Fruit fly (Drosophila melanogaster) whole organism, embryonic: ENCODE measurements around the gene polo.

Experiments used
- BEAF-32 ChIP-seq: fragments of 200-800 bp; sonication (Bioruptor generic); optimal IDR thresholded peaks from 3 replicates; lab custom pipeline; 2017; ENCODE audit warnings: missing biosample characterization, missing genetic modification characterization, mild to moderate bottlenecking, moderate library complexity, missing genetic modification reagents
- CG10431 ChIP-seq: fragments of 200-800 bp; sonication (Bioruptor generic); optimal IDR thresholded peaks from 3 replicates; lab custom pipeline; 2018; ENCODE audit warnings: missing biosample characterization, mild to moderate bottlenecking, missing genetic modification characterization
- CG11723 ChIP-seq: fragments of 200-800 bp; sonication (Bioruptor generic); optimal IDR thresholded peaks from 2 replicates; lab custom pipeline; 2017; ENCODE audit warnings: missing biosample characterization, mild to moderate bottlenecking, missing genetic modification characterization
- CG1233 ChIP-seq: fragments of 200-800 bp; sonication (Bioruptor generic); optimal IDR thresholded peaks from 4 replicates; lab custom pipeline; 2018; ENCODE audit warnings: missing biosample characterization, mild to moderate bottlenecking, missing genetic modification characterization
- CG12659 ChIP-seq: fragments of 200-800 bp; sonication (Bioruptor generic); optimal IDR thresholded peaks from 3 replicates; lab custom pipeline; 2017; ENCODE audit warnings: mild to moderate bottlenecking, missing biosample characterization, missing genetic modification reagents, missing genetic modification characterization
- CG12769 ChIP-seq: fragments of 200-800 bp; sonication (Bioruptor generic); optimal IDR thresholded peaks from 2 replicates; lab custom pipeline; 2019; ENCODE audit warnings: missing biosample characterization, mild to moderate bottlenecking, missing genetic modification characterization, moderate library complexity
- CG13424 ChIP-seq: fragments of 200-800 bp; sonication (Bioruptor generic); optimal IDR thresholded peaks from 2 replicates; lab custom pipeline; 2019; ENCODE audit warnings: missing biosample characterization, mild to moderate bottlenecking, missing genetic modification characterization, moderate library complexity
- CG15696 ChIP-seq: fragments of 200-800 bp; sonication (Bioruptor generic); optimal IDR thresholded peaks from 2 replicates; lab custom pipeline; 2019; ENCODE audit warnings: missing biosample characterization, mild to moderate bottlenecking, missing genetic modification characterization, moderate library complexity
- CG16863 ChIP-seq: fragments of 200-800 bp; sonication (Bioruptor generic); optimal IDR thresholded peaks from 3 replicates; lab custom pipeline; 2016; ENCODE audit warnings: missing biosample characterization, missing genetic modification characterization
- CG1792 ChIP-seq: fragments of 200-800 bp; sonication (Bioruptor generic); optimal IDR thresholded peaks from 2 replicates; lab custom pipeline; 2016; ENCODE audit warnings: missing biosample characterization, missing genetic modification characterization
- CG2120 ChIP-seq: fragments of 200-800 bp; sonication (Bioruptor generic); optimal IDR thresholded peaks from 3 replicates; lab custom pipeline; 2016; ENCODE audit warnings: missing biosample characterization, missing genetic modification characterization
- CG2129 ChIP-seq: fragments of 200-800 bp; sonication (Bioruptor generic); IDR thresholded peaks from 2 replicates; pipeline ENCODE4 v1.3.6; 2022; ENCODE audit warnings: missing biosample characterization, missing genetic modification characterization; ENCODE audit not compliant: partially characterized antibody
- CG2889 ChIP-seq: fragments of 200-800 bp; sonication (Bioruptor generic); IDR thresholded peaks from 3 replicates; pipeline ENCODE4 v1.3.6; 2022; ENCODE audit warnings: missing biosample characterization, missing genetic modification characterization
- CG30431 ChIP-seq: fragments of 200-800 bp; sonication (Bioruptor generic); optimal IDR thresholded peaks from 2 replicates; lab custom pipeline; 2017; ENCODE audit warnings: missing biosample characterization, missing genetic modification characterization
- CG6175 ChIP-seq: fragments of 200-800 bp; sonication (Bioruptor generic); IDR thresholded peaks from 3 replicates; pipeline ENCODE4 v1.3.6; 2022; ENCODE audit warnings: missing biosample characterization, missing genetic modification characterization
- CG6654 ChIP-seq: fragments of 200-800 bp; sonication (Bioruptor generic); optimal IDR thresholded peaks from 2 replicates; lab custom pipeline; 2017; ENCODE audit warnings: missing biosample characterization, mild to moderate bottlenecking, missing genetic modification characterization
- CG6683 ChIP-seq: fragments of 200-800 bp; sonication (Bioruptor generic); optimal IDR thresholded peaks from 2 replicates; lab custom pipeline; 2017; ENCODE audit warnings: missing biosample characterization, mild to moderate bottlenecking, missing genetic modification characterization, missing genetic modification reagents
- CG6813 ChIP-seq: fragments of 200-800 bp; sonication (Bioruptor generic); optimal IDR thresholded peaks from 2 replicates; lab custom pipeline; 2017; ENCODE audit warnings: missing biosample characterization, missing genetic modification characterization, mild to moderate bottlenecking, moderate library complexity, missing genetic modification reagents
- CG8388 ChIP-seq: fragments of 200-800 bp; sonication (Bioruptor generic); optimal IDR thresholded peaks from 2 replicates; lab custom pipeline; 2019; ENCODE audit warnings: missing biosample characterization, mild to moderate bottlenecking, missing genetic modification characterization, moderate library complexity
- CoRest ChIP-seq: fragments of 200-800 bp; sonication (Bioruptor generic); optimal IDR thresholded peaks from 3 replicates; lab custom pipeline; 2018; ENCODE audit warnings: missing biosample characterization, mild to moderate bottlenecking, missing genetic modification characterization, moderate library complexity
- E2f2 ChIP-seq: fragments of 200-800 bp; sonication (Bioruptor generic); IDR thresholded peaks from 2 replicates; pipeline ENCODE4 v1.3.6; 2022; ENCODE audit warnings: missing biosample characterization, missing genetic modification characterization
- HHEX ChIP-seq: fragments of 200-800 bp; sonication (Bioruptor generic); optimal IDR thresholded peaks from 3 replicates; lab custom pipeline; 2017; ENCODE audit warnings: missing biosample characterization, mild to moderate bottlenecking, missing genetic modification characterization, missing genetic modification reagents
- HLH4C ChIP-seq: fragments of 200-800 bp; sonication (Bioruptor generic); IDR thresholded peaks from 3 replicates; pipeline ENCODE4 v1.3.6; 2022; ENCODE audit warnings: missing biosample characterization, missing genetic modification characterization; ENCODE audit not compliant: partially characterized antibody
- Hey ChIP-seq: fragments of 200-800 bp; sonication (Bioruptor generic); optimal IDR thresholded peaks from 3 replicates; lab custom pipeline; 2018; ENCODE audit warnings: missing biosample characterization, mild to moderate bottlenecking, missing genetic modification characterization
- Jarid2 ChIP-seq: fragments of 200-800 bp; sonication (Bioruptor generic); optimal IDR thresholded peaks from 3 replicates; lab custom pipeline; 2017; ENCODE audit warnings: mild to moderate bottlenecking, missing biosample characterization, missing genetic modification reagents, missing genetic modification characterization
- Pdp1 ChIP-seq, 2 experiments: fragments of 200-800 bp; sonication (Bioruptor generic); optimal IDR thresholded peaks; 3 replicates each; lab custom pipeline; 2016; ENCODE audit warnings: missing biosample characterization in 2 of 2, missing genetic modification characterization in 2 of 2, mild to moderate bottlenecking in 1 of 2, moderate library complexity in 1 of 2
- Rx ChIP-seq: fragments of 200-800 bp; sonication (Bioruptor generic); IDR thresholded peaks from 2 replicates; pipeline ENCODE4 v1.3.6; 2022; ENCODE audit warnings: missing biosample characterization, missing genetic modification characterization
- Sin3A ChIP-seq: fragments of >200 bp; optimal IDR thresholded peaks from 2 replicates; lab custom pipeline; 2018
- TFAM ChIP-seq: fragments of 200-800 bp; sonication (Bioruptor generic); optimal IDR thresholded peaks from 2 replicates; lab custom pipeline; 2017; ENCODE audit warnings: missing biosample characterization, missing genetic modification characterization, inconsistent platforms
- Xrp1 ChIP-seq: fragments of 200-800 bp; sonication (Bioruptor generic); IDR thresholded peaks from 2 replicates; pipeline ENCODE4 v1.3.6; 2022; ENCODE audit warnings: missing biosample characterization, missing genetic modification characterization
- cato ChIP-seq: fragments of 200-800 bp; sonication (Bioruptor generic); optimal IDR thresholded peaks from 2 replicates; lab custom pipeline; 2016; ENCODE audit warnings: missing biosample characterization, missing genetic modification characterization, borderline replicate concordance
- caup ChIP-seq: fragments of 200-800 bp; sonication (Bioruptor generic); optimal IDR thresholded peaks from 3 replicates; lab custom pipeline; 2017; ENCODE audit warnings: missing biosample characterization, mild to moderate bottlenecking, missing genetic modification characterization, moderate library complexity; ENCODE audit not compliant: severe bottlenecking
- crol ChIP-seq: fragments of 200-800 bp; sonication (Bioruptor generic); IDR thresholded peaks from 2 replicates; pipeline ENCODE4 v1.3.6; 2022; ENCODE audit warnings: missing biosample characterization, missing genetic modification characterization
- dm ChIP-seq: fragments of 200-800 bp; sonication (Bioruptor generic); optimal IDR thresholded peaks from 3 replicates; lab custom pipeline; 2016; ENCODE audit warnings: missing biosample characterization, missing genetic modification characterization
- exex ChIP-seq: fragments of 200-800 bp; sonication (Bioruptor generic); optimal IDR thresholded peaks from 4 replicates; lab custom pipeline; 2018; ENCODE audit warnings: missing biosample characterization, mild to moderate bottlenecking, missing genetic modification characterization, moderate library complexity
- fd64A ChIP-seq: fragments of 200-800 bp; sonication (Bioruptor generic); optimal IDR thresholded peaks from 3 replicates; lab custom pipeline; 2018; ENCODE audit warnings: missing biosample characterization, mild to moderate bottlenecking, missing genetic modification characterization
- fu2 ChIP-seq: fragments of 200-800 bp; sonication (Bioruptor generic); optimal IDR thresholded peaks from 2 replicates; lab custom pipeline; 2016; ENCODE audit warnings: missing biosample characterization, missing genetic modification characterization
- hbn ChIP-seq: fragments of 200-800 bp; sonication (Bioruptor generic); IDR thresholded peaks from 2 replicates; pipeline ENCODE4 v1.3.6; 2022; ENCODE audit warnings: missing biosample characterization, missing genetic modification characterization; ENCODE audit not compliant: partially characterized antibody
- her ChIP-seq: fragments of 200-800 bp; sonication (Bioruptor generic); optimal IDR thresholded peaks from 2 replicates; lab custom pipeline; 2016; ENCODE audit warnings: missing biosample characterization, missing genetic modification characterization
- kni ChIP-seq: fragments of 200-800 bp; sonication (Bioruptor generic); optimal IDR thresholded peaks from 3 replicates; lab custom pipeline; 2017; ENCODE audit warnings: mild to moderate bottlenecking, missing biosample characterization, missing genetic modification reagents, missing genetic modification characterization
- knrl ChIP-seq: fragments of 200-800 bp; sonication (Bioruptor generic); IDR thresholded peaks from 3 replicates; pipeline ENCODE4 v1.3.6; 2022; ENCODE audit warnings: missing biosample characterization, missing genetic modification characterization; ENCODE audit not compliant: partially characterized antibody
- lbe ChIP-seq: fragments of 200-800 bp; sonication (Bioruptor generic); optimal IDR thresholded peaks from 2 replicates; lab custom pipeline; 2016; ENCODE audit warnings: missing biosample characterization, mild to moderate bottlenecking, missing genetic modification characterization
- lov ChIP-seq, 2 experiments: fragments of 200-800 bp in 1 of 2; fragments of >200 bp in 1 of 2; sonication (Bioruptor generic) in 1 of 2; IDR thresholded peaks in 1 of 2; optimal IDR thresholded peaks in 1 of 2; 2 replicates in 1 of 2; 3 replicates in 1 of 2; pipeline versions ENCODE4 v1.3.6 to Lab custom; 2017 to 2022; ENCODE audit warnings: missing biosample characterization in 1 of 2, missing genetic modification characterization in 1 of 2
- mld ChIP-seq: fragments of 200-800 bp; sonication (Bioruptor generic); IDR thresholded peaks from 3 replicates; pipeline ENCODE4 v1.3.6; 2022; ENCODE audit warnings: missing biosample characterization, missing genetic modification characterization; ENCODE audit not compliant: partially characterized antibody
- pho ChIP-seq: fragments of 200-800 bp; sonication (Bioruptor generic); optimal IDR thresholded peaks from 2 replicates; lab custom pipeline; 2016; ENCODE audit warnings: missing biosample characterization, missing genetic modification characterization
- pros ChIP-seq: fragments of 200-800 bp; sonication (Bioruptor generic); optimal IDR thresholded peaks from 3 replicates; lab custom pipeline; 2019; ENCODE audit warnings: missing biosample characterization, mild to moderate bottlenecking, missing genetic modification characterization, moderate library complexity
- tgo ChIP-seq: fragments of 200-800 bp; sonication (Bioruptor generic); IDR thresholded peaks from 3 replicates; pipeline ENCODE4 v1.3.6; 2022; ENCODE audit warnings: missing biosample characterization, missing genetic modification characterization
- unc-4 ChIP-seq: fragments of 200-800 bp; sonication (Bioruptor generic); IDR thresholded peaks from 2 replicates; pipeline ENCODE4 v1.3.6; 2022; ENCODE audit warnings: missing biosample characterization, missing genetic modification characterization; ENCODE audit not compliant: partially characterized antibody
- vnd ChIP-seq: fragments of 200-800 bp; sonication (Bioruptor generic); IDR thresholded peaks from 3 replicates; pipeline ENCODE4 v1.3.6; 2022; ENCODE audit warnings: missing biosample characterization, missing genetic modification characterization; ENCODE audit not compliant: partially characterized antibody
- yki ChIP-seq: fragments of >200 bp; optimal IDR thresholded peaks from 3 replicates; lab custom pipeline; 2018

Gene polo

dm6 chr3L:20361389-20361788 is 51.9 kb downstream of the polo start, which contains the start of gene Prim2 (continued):
- TF ChIP-seq mld (no peak), Xrp1 (no peak), CG2129 (GFP tag; lab: Robert Waterston, UW) (no peak), fd64A (no peak), Hey (tag; lab: Kevin White, UChicago) (no peak), fu2 (GFP tag; lab: Kevin White, UChicago) (no peak), Rx (GFP tag; lab: Robert Waterston, UW) (no peak), knrl (GFP tag; lab: Robert Waterston, UW) (peak; percentile 65; the same call in 2 of the 3 replicates), Sin3A (lab: Kevin White, UChicago) (peak; percentile 16), CG30431 (no peak), TFAM (GFP tag; lab: Kevin White, UChicago) (no peak), crol (GFP tag; lab: Robert Waterston, UW) (no peak), yki (lab: Kevin White, UChicago) (no peak), pho (GFP tag; lab: Kevin White, UChicago) (no peak), E2f2 (GFP tag; lab: Robert Waterston, UW) (peak; percentile 90), cato (no peak), HLH4C (peak; percentile 44; the same call in 1 of the 3 replicates), CG12769 (tag; lab: Kevin White, UChicago) (no peak), kni (GFP tag; lab: Kevin White, UChicago) (no peak), CG16863 (GFP tag; lab: Kevin White, UChicago) (no peak), HHEX (no peak), Pdp1 (GFP tag; optimal IDR thresholded peaks at IDR 0.05; lab: Kevin White, UChicago) (no peak), CoRest (no peak), CG12659 (no peak), CG6654 (GFP tag; lab: Kevin White, UChicago) (no peak), her (GFP tag; lab: Kevin White, UChicago) (no peak), caup (GFP tag; lab: Kevin White, UChicago) (no peak), unc-4 (GFP tag; lab: Robert Waterston, UW) (peak; percentile 72), BEAF-32 (GFP tag; lab: Kevin White, UChicago) (peak; percentile 72), hbn (peak; percentile 54), pros (GFP tag; lab: Kevin White, UChicago) (no peak), exex (no peak), Jarid2 (GFP tag; lab: Kevin White, UChicago) (no peak), lov (optimal IDR thresholded peaks at IDR 0.05; lab: Kevin White, UChicago) (no peak), lov (GFP tag; IDR thresholded peaks at IDR 0.05; lab: Robert Waterston, UW) (no peak), CG2889 (no peak), CG6813 (GFP tag; lab: Kevin White, UChicago) (no peak), CG1792 (GFP tag; lab: Kevin White, UChicago) (no peak), CG8388 (GFP tag; lab: Kevin White, UChicago) (no peak), dm (no peak), CG6683 (no peak), CG15696 (no peak), CG10431 (GFP tag; lab: Kevin White, UChicago) (no peak), tgo (GFP tag; lab: Robert Waterston, UW) (no peak), CG6175 (GFP tag; lab: Robert Waterston, UW) (no peak), lbe (GFP tag; lab: Kevin White, UChicago) (no peak), CG1233 (GFP tag; lab: Kevin White, UChicago) (no peak), CG11723 (GFP tag; lab: Kevin White, UChicago) (no peak), CG13424 (no peak), CG2120 (GFP tag; lab: Kevin White, UChicago) (no peak), vnd (peak; percentile 34; the same call in 1 of the 3 replicates)
